Worm (Caenorhabditis elegans) whole organism, L2 larva: ENCODE results near the gene snb-5.

Experiments
- alr-1 ChIP-seq: fragments of 150-350 bp; optimal IDR thresholded peaks from 2 replicates; lab custom pipeline; 2014; ENCODE audit warnings: missing biosample characterization, missing genetic modification characterization
- aly-2 ChIP-seq: fragments of 150-350 bp; optimal IDR thresholded peaks from 2 replicates; lab custom pipeline; 2014; ENCODE audit warnings: missing biosample characterization, missing genetic modification characterization
- blmp-1 ChIP-seq: sonication (generic microtip); optimal IDR thresholded peaks from 2 replicates; lab custom pipeline; 2017; ENCODE audit warnings: missing genetic modification characterization, mild to moderate bottlenecking, missing compliant biosample characterization, antibody characterized with exemption, moderate library complexity; ENCODE audit not compliant: insufficient read depth
- elt-3 ChIP-seq: sonication (generic microtip); optimal IDR thresholded peaks from 2 replicates; lab custom pipeline; 2017; ENCODE audit warnings: missing biosample characterization, missing genetic modification characterization
- lin-13 ChIP-seq: fragments of 150-350 bp; optimal IDR thresholded peaks from 2 replicates; lab custom pipeline; 2014; ENCODE audit warnings: missing biosample characterization, missing genetic modification reagents, missing genetic modification characterization
- nhr-25 ChIP-seq: fragments of 150-350 bp; sonication (generic microtip); optimal IDR thresholded peaks from 3 replicates; lab custom pipeline; 2014; ENCODE audit warnings: missing biosample characterization, missing genetic modification characterization
- nhr-77 ChIP-seq: fragments of 150-350 bp; optimal IDR thresholded peaks from 2 replicates; lab custom pipeline; 2014; ENCODE audit warnings: missing biosample characterization, missing genetic modification characterization
- skn-1 ChIP-seq: sonication (generic microtip); optimal IDR thresholded peaks from 2 replicates; lab custom pipeline; 2017; ENCODE audit warnings: missing biosample characterization, missing genetic modification characterization
- unc-62 ChIP-seq: fragments of 150-350 bp; optimal IDR thresholded peaks from 2 replicates; lab custom pipeline; 2014; ENCODE audit warnings: missing biosample characterization, missing genetic modification reagents, missing genetic modification characterization

- TF ChIP-seq nhr-77 (no peak), elt-3 (tag; lab: Kevin White, UChicago) (no peak), skn-1 (tag; lab: Kevin White, UChicago) (no peak), alr-1 (tag; lab: Kevin White, UChicago) (no peak), nhr-25 (tag; lab: Kevin White, UChicago) (no peak), lin-13 (GFP tag; lab: Kevin White, UChicago) (no peak), aly-2 (tag; lab: Kevin White, UChicago) (no peak), blmp-1 (tag; lab: Kevin White, UChicago) (no peak), unc-62 (GFP tag; lab: Kevin White, UChicago) (no peak)
These were observed 12.3 kb upstream of the snb-5 start, which contains the start of gene C50C3.19 for ce11 chrIII:8190505-8190904.
